Fruit fly (Drosophila melanogaster) whole organism, embryonic: ENCODE measurements around the gene IntS6.

ENCODE experiments used
- BtbVII ChIP-seq: fragments of 200-800 bp; sonication (Bioruptor generic); optimal IDR thresholded peaks from 3 replicates; lab custom pipeline; 2017; ENCODE audit warnings: missing biosample characterization, mild to moderate bottlenecking, missing genetic modification characterization
- CG1024 ChIP-seq: fragments of 200-800 bp; sonication (Bioruptor generic); IDR thresholded peaks from 2 replicates; pipeline ENCODE4 v1.3.6; 2022; ENCODE audit warnings: missing biosample characterization, missing genetic modification characterization
- CG1233 ChIP-seq: fragments of 200-800 bp; sonication (Bioruptor generic); optimal IDR thresholded peaks from 4 replicates; lab custom pipeline; 2018; ENCODE audit warnings: missing biosample characterization, mild to moderate bottlenecking, missing genetic modification characterization
- CG12659 ChIP-seq: fragments of 200-800 bp; sonication (Bioruptor generic); optimal IDR thresholded peaks from 3 replicates; lab custom pipeline; 2017; ENCODE audit warnings: mild to moderate bottlenecking, missing biosample characterization, missing genetic modification reagents, missing genetic modification characterization
- CG17186 ChIP-seq: fragments of 200-800 bp; sonication (Bioruptor generic); optimal IDR thresholded peaks from 3 replicates; lab custom pipeline; 2017; ENCODE audit warnings: missing biosample characterization, missing genetic modification reagents, missing genetic modification characterization
- CG17829 ChIP-seq: fragments of 200-800 bp; optimal IDR thresholded peaks from 2 replicates; lab custom pipeline; 2019; ENCODE audit warnings: missing biosample characterization, mild to moderate bottlenecking, missing genetic modification characterization, moderate library complexity
- CG17912 ChIP-seq: fragments of 200-800 bp; sonication (Bioruptor generic); optimal IDR thresholded peaks from 2 replicates; lab custom pipeline; 2018; ENCODE audit warnings: missing biosample characterization, mild to moderate bottlenecking, missing genetic modification characterization
- CG18476 ChIP-seq: fragments of 200-800 bp; sonication (Bioruptor generic); optimal IDR thresholded peaks from 2 replicates; lab custom pipeline; 2016; ENCODE audit warnings: missing biosample characterization, mild to moderate bottlenecking, missing genetic modification characterization
- CG30403 ChIP-seq: fragments of 200-800 bp; sonication (Bioruptor generic); optimal IDR thresholded peaks from 3 replicates; lab custom pipeline; 2016; ENCODE audit warnings: missing biosample characterization, missing genetic modification characterization
- CG31365 ChIP-seq: fragments of 200-800 bp; sonication (Bioruptor generic); optimal IDR thresholded peaks from 2 replicates; lab custom pipeline; 2018; ENCODE audit warnings: missing biosample characterization, mild to moderate bottlenecking, missing genetic modification characterization
- CG32772 ChIP-seq: fragments of 200-800 bp; sonication (Bioruptor generic); IDR thresholded peaks from 2 replicates; pipeline ENCODE4 v1.3.6; 2022; ENCODE audit warnings: missing biosample characterization, missing genetic modification characterization
- CG34422 ChIP-seq: fragments of 200-800 bp; sonication (Bioruptor generic); IDR thresholded peaks from 3 replicates; pipeline ENCODE4 v1.3.6; 2022; ENCODE audit warnings: missing biosample characterization, missing genetic modification characterization
- CG4617 ChIP-seq: fragments of 200-800 bp; sonication (Bioruptor generic); optimal IDR thresholded peaks from 3 replicates; lab custom pipeline; 2016; ENCODE audit warnings: missing biosample characterization, missing genetic modification characterization, borderline replicate concordance
- CG6689 ChIP-seq: fragments of 200-800 bp; sonication (Bioruptor generic); IDR thresholded peaks from 2 replicates; pipeline ENCODE4 v1.3.6; 2022; ENCODE audit warnings: missing biosample characterization, missing genetic modification characterization
- CG7372 ChIP-seq: fragments of 200-800 bp; sonication (Bioruptor generic); IDR thresholded peaks from 2 replicates; pipeline ENCODE4 v1.3.6; 2022; ENCODE audit warnings: missing biosample characterization, missing genetic modification characterization
- CG8089 ChIP-seq: fragments of 200-800 bp; sonication (Bioruptor generic); optimal IDR thresholded peaks from 3 replicates; lab custom pipeline; 2016; ENCODE audit warnings: missing biosample characterization, missing genetic modification characterization
- D19B ChIP-seq: fragments of 200-800 bp; sonication (Bioruptor generic); optimal IDR thresholded peaks from 2 replicates; lab custom pipeline; 2017; ENCODE audit warnings: missing biosample characterization, mild to moderate bottlenecking, missing genetic modification characterization
- Dip2 ChIP-seq: fragments of 200-800 bp; sonication (Bioruptor generic); IDR thresholded peaks from 2 replicates; pipeline ENCODE4 v1.3.6; 2022; ENCODE audit warnings: missing biosample characterization, missing genetic modification characterization
- Gsc ChIP-seq: fragments of 200-800 bp; sonication (Bioruptor generic); IDR thresholded peaks from 2 replicates; pipeline ENCODE4 v1.3.6; 2022; ENCODE audit warnings: missing biosample characterization, missing genetic modification characterization
- HLH3B ChIP-seq: fragments of 200-800 bp; sonication (Bioruptor generic); IDR thresholded peaks from 2 replicates; pipeline ENCODE4 v1.3.6; 2022; ENCODE audit warnings: missing biosample characterization, missing genetic modification characterization
- Lhr ChIP-seq: fragments of 200-800 bp; sonication (Bioruptor generic); optimal IDR thresholded peaks from 3 replicates; lab custom pipeline; 2017; ENCODE audit warnings: mild to moderate bottlenecking, missing biosample characterization, missing genetic modification reagents, missing genetic modification characterization
- Lim3 ChIP-seq: fragments of 200-800 bp; sonication (Bioruptor generic); IDR thresholded peaks from 2 replicates; pipeline ENCODE4 v1.3.6; 2022; ENCODE audit warnings: missing biosample characterization, missing genetic modification characterization
- Max ChIP-seq: fragments of 200-800 bp; sonication (Bioruptor generic); optimal IDR thresholded peaks from 2 replicates; lab custom pipeline; 2016; ENCODE audit warnings: missing biosample characterization, mild to moderate bottlenecking, missing genetic modification characterization
- Nf-YA ChIP-seq: fragments of 200-800 bp; sonication (Bioruptor generic); IDR thresholded peaks from 2 replicates; pipeline ENCODE4 v1.3.6; 2022; ENCODE audit warnings: missing biosample characterization, missing genetic modification characterization
- Oaz ChIP-seq: fragments of 200-800 bp; sonication (Bioruptor generic); IDR thresholded peaks from 2 replicates; pipeline ENCODE4 v1.3.6; 2022; ENCODE audit warnings: missing biosample characterization, missing genetic modification characterization
- Oli ChIP-seq: fragments of 200-800 bp; sonication (Bioruptor generic); optimal IDR thresholded peaks from 2 replicates; lab custom pipeline; 2018; ENCODE audit warnings: missing biosample characterization, mild to moderate bottlenecking, missing genetic modification characterization, moderate library complexity
- Opbp ChIP-seq: fragments of 200-800 bp; sonication (Bioruptor generic); IDR thresholded peaks from 3 replicates; pipeline ENCODE4 v1.3.6; 2022; ENCODE audit warnings: missing biosample characterization, missing genetic modification characterization; ENCODE audit not compliant: partially characterized antibody
- Stat92E ChIP-seq, 3 experiments: fragments of >200 bp in 2 of 3; fragments of 200-800 bp in 1 of 3; sonication (Bioruptor generic) in 1 of 3; optimal IDR thresholded peaks; 2 replicates each; lab custom pipeline; 2017 to 2019; ENCODE audit warnings: missing biosample characterization in 3 of 3, missing genetic modification characterization in 3 of 3, mild to moderate bottlenecking in 1 of 3, moderate library complexity in 1 of 3
- Tbp ChIP-seq: fragments of >200 bp; optimal IDR thresholded peaks from 2 replicates; lab custom pipeline; 2018; ENCODE audit warnings: missing biosample characterization, missing genetic modification characterization
- YL-1 ChIP-seq: fragments of 200-800 bp; sonication (Bioruptor generic); optimal IDR thresholded peaks from 3 replicates; lab custom pipeline; 2017; ENCODE audit warnings: missing biosample characterization, mild to moderate bottlenecking, missing genetic modification characterization
- ase ChIP-seq: fragments of 200-800 bp; sonication (Bioruptor generic); IDR thresholded peaks from 3 replicates; pipeline ENCODE4 v1.3.6; 2022; ENCODE audit warnings: missing biosample characterization, missing genetic modification characterization
- crol ChIP-seq: fragments of 200-800 bp; sonication (Bioruptor generic); IDR thresholded peaks from 2 replicates; pipeline ENCODE4 v1.3.6; 2022; ENCODE audit warnings: missing biosample characterization, missing genetic modification characterization
- dimm ChIP-seq: fragments of 200-800 bp; sonication (Bioruptor generic); IDR thresholded peaks from 2 replicates; pipeline ENCODE4 v1.3.6; 2022; ENCODE audit warnings: missing biosample characterization, missing genetic modification characterization
- ham ChIP-seq: fragments of 200-800 bp; sonication (Bioruptor generic); IDR thresholded peaks from 2 replicates; pipeline ENCODE4 v1.3.6; 2022; ENCODE audit warnings: missing biosample characterization, missing genetic modification characterization
- hbn ChIP-seq: fragments of 200-800 bp; sonication (Bioruptor generic); IDR thresholded peaks from 2 replicates; pipeline ENCODE4 v1.3.6; 2022; ENCODE audit warnings: missing biosample characterization, missing genetic modification characterization; ENCODE audit not compliant: partially characterized antibody
- lmd ChIP-seq: fragments of 200-800 bp; sonication (Bioruptor generic); IDR thresholded peaks from 2 replicates; pipeline ENCODE4 v1.3.6; 2022; ENCODE audit warnings: missing biosample characterization, missing genetic modification characterization
- maf-S ChIP-seq: fragments of 200-800 bp; sonication (Bioruptor generic); optimal IDR thresholded peaks from 2 replicates; lab custom pipeline; 2016; ENCODE audit warnings: missing biosample characterization, missing genetic modification characterization
- pnt ChIP-seq: fragments of 200-800 bp; sonication (Bioruptor generic); optimal IDR thresholded peaks from 3 replicates; lab custom pipeline; 2016; ENCODE audit warnings: missing biosample characterization, missing genetic modification characterization
- psq ChIP-seq: fragments of 200-800 bp; sonication (Bioruptor generic); optimal IDR thresholded peaks from 2 replicates; lab custom pipeline; 2017; ENCODE audit warnings: missing biosample characterization, missing genetic modification characterization
- pum ChIP-seq: fragments of 200-800 bp; sonication (Bioruptor generic); optimal IDR thresholded peaks from 2 replicates; lab custom pipeline; 2016; ENCODE audit warnings: missing biosample characterization, missing genetic modification characterization
- rib ChIP-seq: fragments of 200-800 bp; sonication (Bioruptor generic); IDR thresholded peaks from 2 replicates; pipeline ENCODE4 v1.3.6; 2022; ENCODE audit warnings: missing biosample characterization, missing genetic modification characterization
- row ChIP-seq: fragments of 200-800 bp; sonication (Bioruptor generic); IDR thresholded peaks from 3 replicates; pipeline ENCODE4 v1.3.6; 2022; ENCODE audit warnings: missing biosample characterization, missing genetic modification characterization
- sc ChIP-seq, 3 experiments: fragments of >200 bp in 2 of 3; fragments of 200-800 bp in 1 of 3; sonication (Bioruptor generic) in 1 of 3; optimal IDR thresholded peaks; 2 replicates in 2 of 3; 3 replicates in 1 of 3; lab custom pipeline; 2017; ENCODE audit warnings: mild to moderate bottlenecking in 1 of 3, missing biosample characterization in 1 of 3, missing genetic modification characterization in 1 of 3, missing genetic modification reagents in 1 of 3
- seq ChIP-seq: fragments of 200-800 bp; sonication (Bioruptor generic); IDR thresholded peaks from 2 replicates; pipeline ENCODE4 v1.3.6; 2022; ENCODE audit warnings: missing biosample characterization, missing genetic modification characterization
- sqz ChIP-seq: fragments of 200-800 bp; sonication (Bioruptor generic); optimal IDR thresholded peaks from 3 replicates; lab custom pipeline; 2018; ENCODE audit warnings: missing biosample characterization, mild to moderate bottlenecking, missing genetic modification characterization
- sr ChIP-seq: fragments of 200-800 bp; sonication (Bioruptor generic); IDR thresholded peaks from 3 replicates; pipeline ENCODE4 v1.3.6; 2022; ENCODE audit warnings: missing biosample characterization, missing genetic modification characterization
- tgo ChIP-seq: fragments of 200-800 bp; sonication (Bioruptor generic); IDR thresholded peaks from 3 replicates; pipeline ENCODE4 v1.3.6; 2022; ENCODE audit warnings: missing biosample characterization, missing genetic modification characterization
- unc-4 ChIP-seq: fragments of 200-800 bp; sonication (Bioruptor generic); IDR thresholded peaks from 2 replicates; pipeline ENCODE4 v1.3.6; 2022; ENCODE audit warnings: missing biosample characterization, missing genetic modification characterization; ENCODE audit not compliant: partially characterized antibody
- vnd ChIP-seq: fragments of 200-800 bp; sonication (Bioruptor generic); IDR thresholded peaks from 3 replicates; pipeline ENCODE4 v1.3.6; 2022; ENCODE audit warnings: missing biosample characterization, missing genetic modification characterization; ENCODE audit not compliant: partially characterized antibody
- zfh2 ChIP-seq: fragments of 200-800 bp; sonication (Bioruptor generic); optimal IDR thresholded peaks from 2 replicates; lab custom pipeline; 2016; ENCODE audit warnings: missing biosample characterization, missing genetic modification characterization

The IntS6 gene

dm6 chrX:5717741-5718475 is 29.1 kb downstream of the IntS6 start, which contains the start of gene CG33080 (continued):
- TF ChIP-seq YL-1 (GFP tag; lab: Kevin White, UChicago) (no peak), unc-4 (no peak), D19B (GFP tag; lab: Kevin White, UChicago) (no peak), pum (GFP tag; lab: Kevin White, UChicago) (no peak), psq (GFP tag; lab: Kevin White, UChicago) (no peak), CG34422 (GFP tag; lab: Robert Waterston, UW) (no peak), Stat92E (GFP tag; optimal IDR thresholded peaks at IDR 0.05; lab: Kevin White, UChicago) (no peak), vnd (no peak), CG17829 (tag; lab: Kevin White, UChicago) (no peak), Gsc (GFP tag; lab: Robert Waterston, UW) (no peak), CG17912 (GFP tag; lab: Kevin White, UChicago) (no peak), pnt (no peak), CG8089 (GFP tag; lab: Kevin White, UChicago) (no peak), Lim3 (GFP tag; lab: Robert Waterston, UW) (no peak), Dip2 (no peak), sr (GFP tag; lab: Robert Waterston, UW) (no peak), crol (GFP tag; lab: Robert Waterston, UW) (peak; percentile 47; the same call in 1 of the 2 replicates), Tbp (no peak), Lhr (no peak), Oaz (no peak), rib (GFP tag; lab: Robert Waterston, UW) (no peak), HLH3B (GFP tag; lab: Robert Waterston, UW) (no peak), row (peak; percentile 51; the same call in 2 of the 3 replicates), CG6689 (no peak), CG32772 (GFP tag; lab: Robert Waterston, UW) (0 out of 2 replicates have a peak, but pooled peaks have one; percentile 15), CG30403 (GFP tag; lab: Kevin White, UChicago) (no peak), Opbp (GFP tag; lab: Robert Waterston, UW) (no peak), BtbVII (GFP tag; lab: Kevin White, UChicago) (no peak), hbn (GFP tag; lab: Robert Waterston, UW) (no peak), CG17186 (GFP tag; lab: Kevin White, UChicago) (no peak), tgo (GFP tag; lab: Robert Waterston, UW) (peak; percentile 29; the same call in 1 of the 3 replicates), CG31365 (tag; lab: Kevin White, UChicago) (no peak), lmd (GFP tag; lab: Robert Waterston, UW) (no peak), Oli (tag; lab: Kevin White, UChicago) (no peak), ham (no peak), dimm (no peak), Nf-YA (no peak), zfh2 (GFP tag; lab: Kevin White, UChicago) (no peak), sc (optimal IDR thresholded peaks at IDR 0.05; lab: Kevin White, UChicago) (no peak), sc (GFP tag; optimal IDR thresholded peaks at IDR 0.05; lab: Kevin White, UChicago) (no peak), CG4617 (GFP tag; lab: Kevin White, UChicago) (no peak), CG1233 (no peak), seq (no peak), CG12659 (no peak), CG1024 (no peak), CG18476 (no peak), ase (GFP tag; lab: Robert Waterston, UW) (no peak), maf-S (no peak), Max (GFP tag; lab: Kevin White, UChicago) (no peak), sqz (GFP tag; lab: Kevin White, UChicago) (no peak), CG7372 (GFP tag; lab: Robert Waterston, UW) (no peak)
